Worm (Caenorhabditis elegans) whole organism, L1 larva: ENCODE data around the gene Y54G2A.28.
A peak's percentile ranks its signal among the peaks of the same experiment; 100 is the strongest.

Experiments used
- alr-1 ChIP-seq: fragments of 200-800 bp; sonication (Bioruptor generic); optimal IDR thresholded peaks from 2 replicates; lab custom pipeline; 2018; ENCODE audit warnings: borderline replicate concordance, mild to moderate bottlenecking, missing genetic modification characterization, missing compliant biosample characterization
- aly-2 ChIP-seq: fragments of 150-350 bp; optimal IDR thresholded peaks from 2 replicates; lab custom pipeline; 2014; ENCODE audit warnings: missing biosample characterization, missing genetic modification characterization
- blmp-1 ChIP-seq: fragments of 150-350 bp; optimal IDR thresholded peaks from 2 replicates; lab custom pipeline; 2014; ENCODE audit warnings: missing biosample characterization, missing genetic modification characterization
- ceh-63 ChIP-seq: fragments of 200-800 bp; sonication (Bioruptor generic); optimal IDR thresholded peaks from 2 replicates; lab custom pipeline; 2018; ENCODE audit warnings: mild to moderate bottlenecking, missing genetic modification characterization, missing compliant biosample characterization
- ceh-8 ChIP-seq: fragments of 200-800 bp; sonication (Bioruptor generic); optimal IDR thresholded peaks from 2 replicates; lab custom pipeline; 2018; ENCODE audit warnings: mild to moderate bottlenecking, missing genetic modification characterization, moderate library complexity, missing compliant biosample characterization
- ceh-82 ChIP-seq, 3 experiments: fragments of 150-350 bp in 1 of 3; sonication (generic microtip) in 2 of 3; optimal IDR thresholded peaks; 2 replicates each; lab custom pipeline; 2014 to 2017; ENCODE audit warnings: missing biosample characterization in 3 of 3, missing genetic modification characterization in 3 of 3
- ceh-88 ChIP-seq: fragments of 200-800 bp; sonication (Bioruptor generic); IDR thresholded peaks from 2 replicates; pipeline ENCODE4 v1.3.6; 2022; ENCODE audit warnings: missing genetic modification characterization, missing compliant biosample characterization
- dpl-1 ChIP-seq, 3 experiments: fragments of 150-350 bp in 2 of 3; sonication (generic microtip) in 1 of 3; optimal IDR thresholded peaks; 2 replicates each; lab custom pipeline; 2014 to 2017; ENCODE audit warnings: missing biosample characterization in 3 of 3, missing genetic modification characterization in 3 of 3, missing genetic modification reagents in 3 of 3
- efl-1 ChIP-seq, 4 experiments: fragments of 150-350 bp; optimal IDR thresholded peaks in 3 of 4; peaks in 1 of 4; 1 replicate in 1 of 4; 2 replicates in 3 of 4; lab custom pipeline; 2014; ENCODE audit warnings: missing biosample characterization in 2 of 4, missing genetic modification characterization in 2 of 4, missing genetic modification reagents in 2 of 4
- efl-3 ChIP-seq: fragments of 200-800 bp; sonication (Bioruptor generic); optimal IDR thresholded peaks from 2 replicates; lab custom pipeline; 2018; ENCODE audit warnings: mild to moderate bottlenecking, missing genetic modification characterization, missing compliant biosample characterization
- egl-13 ChIP-seq: sonication (generic microtip); optimal IDR thresholded peaks from 2 replicates; lab custom pipeline; 2016; ENCODE audit warnings: missing genotype, missing genetic modification reagents, missing genetic modification characterization, missing compliant biosample characterization
- elt-3 ChIP-seq, 6 experiments: fragments of 150-350 bp in 1 of 6; sonication (generic microtip); optimal IDR thresholded peaks; 2 replicates each; lab custom pipeline; 2017 to 2018; ENCODE audit warnings: missing biosample characterization in 6 of 6, missing genetic modification characterization in 6 of 6, inconsistent platforms in 1 of 6
- fkh-10 ChIP-seq: sonication (generic microtip); optimal IDR thresholded peaks from 2 replicates; lab custom pipeline; 2017; ENCODE audit warnings: missing biosample characterization, missing genetic modification reagents, missing genetic modification characterization
- fkh-8 ChIP-seq: sonication (generic microtip); optimal IDR thresholded peaks from 2 replicates; lab custom pipeline; 2016; ENCODE audit warnings: mild to moderate bottlenecking, missing genetic modification characterization, missing compliant biosample characterization
- fos-1 ChIP-seq: fragments of 150-350 bp; optimal IDR thresholded peaks from 2 replicates; lab custom pipeline; 2014; ENCODE audit warnings: missing biosample characterization, missing genetic modification characterization
- grh-1 ChIP-seq: fragments of 200-800 bp; sonication (Bioruptor generic); IDR thresholded peaks from 2 replicates; pipeline ENCODE4 v1.3.6; 2022; ENCODE audit warnings: missing genetic modification reagents, missing genetic modification characterization, missing compliant biosample characterization
- hlh-4 ChIP-seq: sonication (generic microtip); optimal IDR thresholded peaks from 2 replicates; lab custom pipeline; 2016; ENCODE audit warnings: mild to moderate bottlenecking, missing genetic modification characterization, missing compliant biosample characterization
- isw-1 ChIP-seq: fragments of 200-800 bp; sonication (Bioruptor generic); IDR thresholded peaks from 2 replicates; pipeline ENCODE4 v1.3.6; 2022; ENCODE audit warnings: missing genetic modification characterization, missing compliant biosample characterization
- jun-1 ChIP-seq: fragments of 150-350 bp; optimal IDR thresholded peaks from 2 replicates; lab custom pipeline; 2014; ENCODE audit warnings: missing biosample characterization, missing genetic modification reagents, missing genetic modification characterization
- lin-14 ChIP-seq: fragments of 200-800 bp; sonication (Bioruptor generic); optimal IDR thresholded peaks from 2 replicates; lab custom pipeline; 2018; ENCODE audit warnings: mild to moderate bottlenecking, missing genetic modification characterization, moderate library complexity, missing compliant biosample characterization
- lin-35 ChIP-seq, 2 experiments: fragments of 150-350 bp; optimal IDR thresholded peaks; 2 replicates each; lab custom pipeline; 2014; ENCODE audit warnings: missing biosample characterization in 2 of 2, missing genetic modification characterization in 2 of 2, missing genetic modification reagents in 2 of 2
- lir-3 ChIP-seq: sonication (generic microtip); optimal IDR thresholded peaks from 2 replicates; lab custom pipeline; 2016; ENCODE audit warnings: mild to moderate bottlenecking, missing genetic modification characterization, moderate library complexity, missing compliant biosample characterization; ENCODE audit not compliant: poor library complexity
- lsy-2 ChIP-seq, 2 experiments: fragments of 150-350 bp; optimal IDR thresholded peaks; 2 replicates each; lab custom pipeline; 2014; ENCODE audit warnings: missing biosample characterization in 2 of 2, missing genetic modification characterization in 2 of 2
- mab-9 ChIP-seq: fragments of 200-800 bp; sonication (Bioruptor generic); IDR thresholded peaks from 2 replicates; pipeline ENCODE4 v1.3.6; 2022; ENCODE audit warnings: missing genetic modification reagents, missing genetic modification characterization, missing compliant biosample characterization
- mep-1 ChIP-seq: fragments of 150-350 bp; optimal IDR thresholded peaks from 2 replicates; lab custom pipeline; 2014; ENCODE audit warnings: missing biosample characterization, missing genetic modification characterization
- nhr-11 ChIP-seq: fragments of 150-350 bp; optimal IDR thresholded peaks from 2 replicates; lab custom pipeline; 2014; ENCODE audit warnings: missing biosample characterization, missing genetic modification characterization
- nhr-19 ChIP-seq: fragments of 200-800 bp; sonication (Bioruptor generic); conservative IDR thresholded peaks from 2 replicates; pipeline ENCODE4 v1.3.6; 2022; ENCODE audit warnings: missing genetic modification characterization, missing compliant biosample characterization
- nhr-20 ChIP-seq: sonication (generic microtip); optimal IDR thresholded peaks from 2 replicates; lab custom pipeline; 2016; ENCODE audit warnings: mild to moderate bottlenecking, missing genetic modification characterization, missing compliant biosample characterization
- nhr-47 ChIP-seq: sonication (generic microtip); optimal IDR thresholded peaks from 2 replicates; lab custom pipeline; 2016; ENCODE audit warnings: mild to moderate bottlenecking, missing genetic modification characterization, moderate library complexity, missing compliant biosample characterization
- nhr-71 ChIP-seq: sonication (generic microtip); optimal IDR thresholded peaks from 2 replicates; lab custom pipeline; 2016; ENCODE audit warnings: mild to moderate bottlenecking, missing genetic modification characterization, moderate library complexity, missing compliant biosample characterization
- nhr-76 ChIP-seq: sonication (generic microtip); optimal IDR thresholded peaks from 2 replicates; lab custom pipeline; 2017; ENCODE audit warnings: missing biosample characterization, missing genetic modification characterization
- nhr-84 ChIP-seq: sonication (generic microtip); optimal IDR thresholded peaks from 2 replicates; lab custom pipeline; 2017; ENCODE audit warnings: missing biosample characterization, missing genetic modification characterization
- nhr-85 ChIP-seq: sonication (generic microtip); peaks from one replicate; lab custom pipeline; 2016; ENCODE audit warnings: missing genetic modification characterization, inconsistent platforms, missing compliant biosample characterization
- rnt-1 ChIP-seq: sonication (generic microtip); optimal IDR thresholded peaks from 2 replicates; lab custom pipeline; 2016; ENCODE audit warnings: mild to moderate bottlenecking, missing genetic modification characterization, moderate library complexity, missing compliant biosample characterization
- skn-1 ChIP-seq: fragments of 150-350 bp; optimal IDR thresholded peaks from 2 replicates; lab custom pipeline; 2014; ENCODE audit warnings: missing biosample characterization, missing genetic modification characterization
- snpc-4 ChIP-seq: fragments of 150-350 bp; optimal IDR thresholded peaks from 2 replicates; lab custom pipeline; 2014; ENCODE audit warnings: missing biosample characterization, missing genetic modification characterization
- snu-23 ChIP-seq: sonication (generic microtip); optimal IDR thresholded peaks from 2 replicates; lab custom pipeline; 2016; ENCODE audit warnings: missing genetic modification characterization, missing compliant biosample characterization
- sox-4 ChIP-seq: sonication (generic microtip); optimal IDR thresholded peaks from 2 replicates; lab custom pipeline; 2016; ENCODE audit warnings: missing genetic modification characterization, missing compliant biosample characterization
- swsn-7 ChIP-seq: sonication (generic microtip); optimal IDR thresholded peaks from 2 replicates; lab custom pipeline; 2016; ENCODE audit warnings: missing genetic modification characterization, missing compliant biosample characterization
- tbx-2 ChIP-seq: sonication (generic microtip); optimal IDR thresholded peaks from 2 replicates; lab custom pipeline; 2016; ENCODE audit warnings: missing genetic modification characterization, missing compliant biosample characterization
- unc-130 ChIP-seq: fragments of 150-350 bp; optimal IDR thresholded peaks from 2 replicates; lab custom pipeline; 2017; ENCODE audit warnings: missing biosample characterization, missing genetic modification characterization, inconsistent platforms
- unc-86 ChIP-seq: sonication (generic microtip); optimal IDR thresholded peaks from 2 replicates; lab custom pipeline; 2016; ENCODE audit warnings: missing genetic modification characterization, missing compliant biosample characterization
- vab-15 ChIP-seq: sonication (generic microtip); optimal IDR thresholded peaks from 2 replicates; lab custom pipeline; 2017; ENCODE audit warnings: missing genotype, mild to moderate bottlenecking, missing genetic modification characterization, missing compliant biosample characterization
- xbp-1 ChIP-seq: sonication (generic microtip); optimal IDR thresholded peaks from 2 replicates; lab custom pipeline; 2016; ENCODE audit warnings: missing genetic modification characterization, missing compliant biosample characterization
- ztf-4 ChIP-seq: fragments of 150-350 bp; optimal IDR thresholded peaks from 2 replicates; lab custom pipeline; 2014; ENCODE audit warnings: missing biosample characterization, missing genetic modification characterization

The Y54G2A.28 gene

DNA sequence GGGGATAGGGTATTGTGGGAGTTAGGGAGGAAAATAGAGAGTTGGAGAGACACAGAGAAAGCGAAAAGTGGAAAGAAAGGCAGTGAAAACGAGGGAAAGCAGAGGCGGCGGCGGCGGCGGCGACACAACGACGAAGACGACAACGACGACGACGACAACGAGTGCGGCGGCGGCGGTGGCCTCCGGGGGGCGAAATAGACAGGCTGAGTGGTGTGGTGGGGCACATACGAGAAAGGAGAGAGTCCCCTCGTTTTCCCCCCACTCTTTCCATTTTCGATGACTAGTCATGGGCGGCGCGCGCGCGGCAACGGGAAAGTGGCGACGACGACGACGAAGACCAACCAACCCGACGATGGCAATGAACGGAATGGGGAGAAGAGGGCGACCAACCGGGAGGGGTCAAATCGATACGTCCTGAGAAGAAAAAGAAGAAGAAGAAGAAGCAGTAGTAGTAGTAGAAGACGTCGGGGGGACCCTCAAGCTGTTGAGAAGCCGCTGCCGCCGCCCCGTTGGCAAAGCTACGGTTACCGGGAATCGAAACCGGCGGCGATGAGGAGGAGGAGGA is 13.5 kb downstream of the Y54G2A.28 start:
- peak in 1 of 2 experiments; percentile 32 for TF ChIP-seq lsy-2 (tag; optimal IDR thresholded peaks at IDR 0.05; lab: Kevin White, UChicago)
- no peak for TF ChIP-seq nhr-76 (tag; lab: Kevin White, UChicago)
- peak in 2 of 3 experiments; percentile 2 to 83 for TF ChIP-seq ceh-82 (tag; optimal IDR thresholded peaks at IDR 0.05; lab: Kevin White, UChicago)
- TF ChIP-seq nhr-71: peak; percentile 70
- no peak for TF ChIP-seq nhr-11
- TF ChIP-seq fos-1 (tag; lab: Kevin White, UChicago): no peak
- peak; percentile 52 for TF ChIP-seq snu-23 (GFP tag; lab: Kevin White, UChicago)
- no peak for TF ChIP-seq aly-2
- TF ChIP-seq egl-13 (tag; lab: Kevin White, UChicago): peak; percentile 3
- TF ChIP-seq isw-1 (GFP tag; lab: Robert Waterston, UW): peak; percentile 39
- TF ChIP-seq rnt-1 (tag; lab: Kevin White, UChicago): peak; percentile 32
- peak; percentile 69 for TF ChIP-seq fkh-8 (tag; lab: Kevin White, UChicago)
- peak; percentile 30 for TF ChIP-seq nhr-20 (tag; lab: Kevin White, UChicago)
- peak; percentile 26 for TF ChIP-seq skn-1 (tag; lab: Kevin White, UChicago)
- peak in 1 of 2 experiments; percentile 2 for TF ChIP-seq lin-35 (GFP tag; optimal IDR thresholded peaks at IDR 0.05; lab: Kevin White, UChicago)
- TF ChIP-seq swsn-7 (tag; lab: Kevin White, UChicago): peak; percentile 58
- no peak for TF ChIP-seq nhr-84 (tag; lab: Kevin White, UChicago)
- TF ChIP-seq xbp-1 (tag; lab: Kevin White, UChicago): peak; percentile 39
- TF ChIP-seq sox-4 (tag; lab: Kevin White, UChicago): no peak
- TF ChIP-seq grh-1 (GFP tag; lab: Robert Waterston, UW): no peak
- peak; percentile 64 for TF ChIP-seq ceh-8
- no peak for TF ChIP-seq elt-3 (tag; optimal IDR thresholded peaks at IDR 0.05; lab: Kevin White, UChicago)
- 0 out of 2 replicates have a peak, but pooled peaks have one; percentile 34 for TF ChIP-seq ceh-88
- no peak for TF ChIP-seq snpc-4 (tag; lab: Kevin White, UChicago)
- TF ChIP-seq lin-14 (GFP tag; lab: Kevin White, UChicago): peak; percentile 91
- TF ChIP-seq ceh-63: no peak
- peak; percentile 68 for TF ChIP-seq nhr-85
- TF ChIP-seq dpl-1 (GFP tag; optimal IDR thresholded peaks at IDR 0.05; lab: Kevin White, UChicago): no peak
- no peak for TF ChIP-seq hlh-4
- no peak for TF ChIP-seq lir-3
- TF ChIP-seq efl-3 (GFP tag; lab: Kevin White, UChicago): peak; percentile 15
- peak; percentile 34; the same call in 1 of the 2 replicates for TF ChIP-seq nhr-19 (GFP tag; lab: Robert Waterston, UW)
- TF ChIP-seq fkh-10 (GFP tag; lab: Kevin White, UChicago): peak; percentile 28
- peak; percentile 70 for TF ChIP-seq unc-86
- no peak for TF ChIP-seq alr-1 (tag; lab: Kevin White, UChicago)
- peak; percentile 54 for TF ChIP-seq tbx-2 (tag; lab: Kevin White, UChicago)
- TF ChIP-seq mab-9 (GFP tag; lab: Robert Waterston, UW): no peak
- TF ChIP-seq blmp-1: peak; percentile 99
- TF ChIP-seq vab-15: no peak
- no peak for TF ChIP-seq mep-1
- peak in 1 of 2 experiments; percentile 30 for TF ChIP-seq efl-1 (optimal IDR thresholded peaks at IDR 0.05; lab: Kevin White, UChicago)
- TF ChIP-seq efl-1 (GFP tag; optimal IDR thresholded peaks at IDR 0.05 in 1 of 2; lab: Kevin White, UChicago): peak in 1 of 2 experiments; percentile 73
- peak; percentile 37 for TF ChIP-seq jun-1 (tag; lab: Kevin White, UChicago)
- TF ChIP-seq nhr-47 (tag; lab: Kevin White, UChicago): peak; percentile 55
- no peak for TF ChIP-seq unc-130
- no peak for TF ChIP-seq ztf-4 (tag; lab: Kevin White, UChicago)
